Worm (Caenorhabditis elegans) whole organism, L2 larva: ENCODE results near the gene W08F4.13.

Source experiments
- lin-39 ChIP-seq: fragments of 150-350 bp; optimal IDR thresholded peaks from 2 replicates; lab custom pipeline; 2014; ENCODE audit warnings: missing biosample characterization, missing genetic modification reagents, missing genetic modification characterization
- nhr-237 ChIP-seq: fragments of 150-350 bp; optimal IDR thresholded peaks from 2 replicates; lab custom pipeline; 2014; ENCODE audit warnings: missing biosample characterization, missing genetic modification characterization
- unc-39 ChIP-seq: fragments of 150-350 bp; optimal IDR thresholded peaks from 2 replicates; lab custom pipeline; 2014; ENCODE audit warnings: missing biosample characterization, missing genetic modification characterization

ce11 chrII:574064-574463 is 10.5 kb upstream of the W08F4.13 start:
- no peak for TF ChIP-seq nhr-237
- no peak for TF ChIP-seq lin-39 (tag; lab: Kevin White, UChicago)
- TF ChIP-seq unc-39 (tag; lab: Kevin White, UChicago) = no peak
